Fruit fly (Drosophila melanogaster): Measurements from ENCODE around the gene ATPsynCF6.

ATPsynCF6 gene

DNA sequence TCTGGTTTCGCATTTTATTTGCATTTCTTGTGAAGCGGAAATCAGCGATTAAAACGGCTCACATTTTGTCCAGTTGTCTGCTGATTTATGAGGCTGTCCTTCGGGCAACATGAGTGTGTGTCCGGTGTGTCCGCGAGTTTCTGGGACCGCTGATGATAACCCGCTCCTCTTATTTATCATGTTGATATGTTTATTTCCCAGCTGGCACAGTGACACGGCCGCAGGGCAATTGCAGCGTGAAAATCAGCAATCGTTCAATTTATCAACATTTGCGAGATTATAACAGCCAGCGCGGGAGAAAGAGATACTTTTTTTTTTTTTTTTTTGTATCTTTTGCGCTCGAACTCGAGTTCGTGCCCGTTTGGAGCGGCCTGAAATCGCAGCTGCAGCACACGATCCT is 4.5 kb upstream of the ATPsynCF6 start:
- TF ChIP-seq kay (GFP tag; ENCODE audit: borderline replicate concordance), result no peak
- TF ChIP-seq toe (GFP tag; optimal IDR thresholded peaks at IDR 0.05), result no peak
- TF ChIP-seq CG33017 (tag; optimal IDR thresholded peaks at IDR 0.05), result no peak
- TF ChIP-seq CG11617 (GFP tag; optimal IDR thresholded peaks at IDR 0.05), result no peak
- no peak for TF ChIP-seq bab1 (GFP tag; optimal IDR thresholded peaks at IDR 0.05)
- TF ChIP-seq Crg-1 (GFP tag; optimal IDR thresholded peaks at IDR 0.05), result no peak
- no peak for TF ChIP-seq Clk (GFP tag; optimal IDR thresholded peaks at IDR 0.05)
- no peak for TF ChIP-seq pad (GFP tag; optimal IDR thresholded peaks at IDR 0.05)
- no peak for TF ChIP-seq CG7045 (GFP tag; optimal IDR thresholded peaks at IDR 0.05)
- no peak for TF ChIP-seq cic (GFP tag; optimal IDR thresholded peaks at IDR 0.05)

DNA sequence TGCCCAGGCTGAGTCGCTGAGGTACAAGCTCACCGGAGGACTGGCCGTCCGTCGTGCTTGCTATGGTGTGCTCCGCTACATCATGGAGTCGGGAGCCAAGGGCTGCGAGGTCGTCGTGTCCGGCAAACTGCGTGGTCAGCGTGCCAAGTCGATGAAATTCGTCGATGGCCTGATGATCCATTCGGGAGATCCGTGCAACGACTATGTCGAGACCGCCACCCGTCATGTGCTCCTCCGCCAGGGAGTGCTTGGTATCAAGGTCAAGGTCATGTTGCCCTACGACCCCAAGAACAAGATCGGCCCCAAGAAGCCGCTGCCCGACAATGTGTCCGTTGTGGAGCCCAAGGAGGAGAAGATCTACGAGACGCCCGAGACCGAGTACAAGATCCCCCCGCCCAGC is 3.6 kb upstream of the ATPsynCF6 start:
- TF ChIP-seq ovo (GFP tag; optimal IDR thresholded peaks at IDR 0.05) (no peak), cic (GFP tag; optimal IDR thresholded peaks at IDR 0.05) (no peak), CG1620 (GFP tag; optimal IDR thresholded peaks at IDR 0.05) (no peak), tj (GFP tag; optimal IDR thresholded peaks at IDR 0.05) (no peak), Hr96 (GFP tag; optimal IDR thresholded peaks at IDR 0.05) (no peak), CG7045 (GFP tag; optimal IDR thresholded peaks at IDR 0.05) (no peak), CG7101 (tag; optimal IDR thresholded peaks at IDR 0.05) (no peak), toe (GFP tag; optimal IDR thresholded peaks at IDR 0.05) (no peak), CG33017 (tag; optimal IDR thresholded peaks at IDR 0.05) (no peak), CG14711 (tag; optimal IDR thresholded peaks at IDR 0.05) (no peak), pad (GFP tag; optimal IDR thresholded peaks at IDR 0.05) (no peak), CG11617 (GFP tag; optimal IDR thresholded peaks at IDR 0.05) (no peak), Crg-1 (GFP tag; optimal IDR thresholded peaks at IDR 0.05) (no peak), CG12768 (GFP tag; optimal IDR thresholded peaks at IDR 0.05) (no peak), Clk (GFP tag; optimal IDR thresholded peaks at IDR 0.05) (no peak), kay (GFP tag; ENCODE audit: borderline replicate concordance) (no peak), bab1 (GFP tag; optimal IDR thresholded peaks at IDR 0.05) (no peak), Mnt (GFP tag; optimal IDR thresholded peaks at IDR 0.05) (no peak)

DNA sequence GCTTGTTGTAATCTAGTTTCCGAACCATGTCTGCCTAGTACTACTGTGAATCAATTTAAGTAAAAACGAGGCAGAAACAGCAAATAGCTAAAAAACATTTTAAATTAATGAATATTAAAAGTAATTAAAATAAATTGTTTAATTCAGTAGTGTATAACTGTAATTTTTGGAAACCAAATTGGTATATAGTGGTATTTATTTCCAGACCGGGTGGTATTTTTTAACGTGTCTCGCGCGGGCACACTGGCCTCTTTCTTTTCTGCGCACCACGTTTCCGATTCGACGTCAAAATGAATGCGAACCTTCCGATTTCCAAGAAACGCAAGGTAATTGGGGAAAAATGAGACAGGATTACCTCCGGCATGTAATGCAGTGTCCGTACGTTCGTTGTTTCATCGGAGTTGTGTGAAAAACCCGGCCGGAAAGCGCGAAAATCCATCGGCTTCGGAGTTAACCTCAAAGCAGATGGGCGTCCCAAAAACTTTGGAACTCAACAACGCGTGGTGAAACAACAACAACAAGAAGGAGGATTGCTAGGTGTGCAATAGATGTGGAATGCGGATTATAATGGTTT is 2.8 kb upstream of the ATPsynCF6 start, which contains the start of gene RpS3:
Gene RpS3 (plus strand): TSS at position 248 of the 574 bp plus-strand sequence.
- peak; percentile 72 for TF ChIP-seq CG12768 (GFP tag; optimal IDR thresholded peaks at IDR 0.05)
- TF ChIP-seq CG33017 (tag; optimal IDR thresholded peaks at IDR 0.05), result peak; percentile 6
- peak; percentile 46 for TF ChIP-seq CG7101 (tag; optimal IDR thresholded peaks at IDR 0.05)
- TF ChIP-seq Crg-1 (GFP tag; optimal IDR thresholded peaks at IDR 0.05), result peak; percentile 42
- TF ChIP-seq Hr96 (GFP tag; optimal IDR thresholded peaks at IDR 0.05), result peak; percentile 3
- peak; percentile 12 for TF ChIP-seq toe (GFP tag; optimal IDR thresholded peaks at IDR 0.05)
- TF ChIP-seq cnc (optimal IDR thresholded peaks at IDR 0.05), result no peak
- peak; percentile 5 for TF ChIP-seq tj (GFP tag; optimal IDR thresholded peaks at IDR 0.05)
- peak; percentile 94 for TF ChIP-seq Mnt (GFP tag; optimal IDR thresholded peaks at IDR 0.05)
- TF ChIP-seq CG11617 (GFP tag; optimal IDR thresholded peaks at IDR 0.05), result peak; percentile 32
- peak; percentile 58 for TF ChIP-seq bab1 (GFP tag; optimal IDR thresholded peaks at IDR 0.05)
- no peak for TF ChIP-seq Clk (GFP tag; optimal IDR thresholded peaks at IDR 0.05)
- peak; percentile 32 for TF ChIP-seq CG14711 (tag; optimal IDR thresholded peaks at IDR 0.05)
- no peak for TF ChIP-seq CG1620 (GFP tag; optimal IDR thresholded peaks at IDR 0.05)

DNA sequence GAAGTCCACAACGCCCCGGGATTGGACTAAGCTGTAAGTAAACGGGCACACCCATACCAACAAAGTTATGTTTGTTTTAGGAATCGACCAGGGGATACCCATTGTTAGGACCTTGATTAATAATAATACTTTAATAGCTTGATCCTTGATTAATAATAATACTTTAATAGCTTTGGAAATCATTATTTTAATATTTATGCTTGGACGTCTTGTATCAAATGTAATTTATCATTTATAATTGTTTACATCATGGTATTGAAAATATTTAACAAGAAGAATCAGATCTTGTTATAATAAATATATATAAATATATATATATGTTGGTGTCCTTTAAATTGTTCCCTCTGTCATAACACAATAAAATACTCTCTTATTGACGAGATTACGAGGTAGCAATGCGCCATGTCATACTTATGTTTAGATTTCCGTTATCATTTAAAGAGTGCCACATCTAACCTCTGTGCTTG is 1.1 kb upstream of the ATPsynCF6 start:
- TF ChIP-seq CG11617 (GFP tag; optimal IDR thresholded peaks at IDR 0.05) (peak; percentile 65), CG12768 (GFP tag; optimal IDR thresholded peaks at IDR 0.05) (peak; percentile 40), CG33017 (tag; optimal IDR thresholded peaks at IDR 0.05) (peak; percentile 81), Hr96 (GFP tag; optimal IDR thresholded peaks at IDR 0.05) (no peak), CG7101 (tag; optimal IDR thresholded peaks at IDR 0.05) (peak; percentile 76), CG14711 (tag; optimal IDR thresholded peaks at IDR 0.05) (peak; percentile 78), pad (GFP tag; optimal IDR thresholded peaks at IDR 0.05) (no peak), toe (GFP tag; optimal IDR thresholded peaks at IDR 0.05) (no peak), CG7045 (GFP tag; optimal IDR thresholded peaks at IDR 0.05) (peak; percentile 63), kay (GFP tag; ENCODE audit: borderline replicate concordance) (no peak), Crg-1 (GFP tag; optimal IDR thresholded peaks at IDR 0.05) (no peak)

DNA sequence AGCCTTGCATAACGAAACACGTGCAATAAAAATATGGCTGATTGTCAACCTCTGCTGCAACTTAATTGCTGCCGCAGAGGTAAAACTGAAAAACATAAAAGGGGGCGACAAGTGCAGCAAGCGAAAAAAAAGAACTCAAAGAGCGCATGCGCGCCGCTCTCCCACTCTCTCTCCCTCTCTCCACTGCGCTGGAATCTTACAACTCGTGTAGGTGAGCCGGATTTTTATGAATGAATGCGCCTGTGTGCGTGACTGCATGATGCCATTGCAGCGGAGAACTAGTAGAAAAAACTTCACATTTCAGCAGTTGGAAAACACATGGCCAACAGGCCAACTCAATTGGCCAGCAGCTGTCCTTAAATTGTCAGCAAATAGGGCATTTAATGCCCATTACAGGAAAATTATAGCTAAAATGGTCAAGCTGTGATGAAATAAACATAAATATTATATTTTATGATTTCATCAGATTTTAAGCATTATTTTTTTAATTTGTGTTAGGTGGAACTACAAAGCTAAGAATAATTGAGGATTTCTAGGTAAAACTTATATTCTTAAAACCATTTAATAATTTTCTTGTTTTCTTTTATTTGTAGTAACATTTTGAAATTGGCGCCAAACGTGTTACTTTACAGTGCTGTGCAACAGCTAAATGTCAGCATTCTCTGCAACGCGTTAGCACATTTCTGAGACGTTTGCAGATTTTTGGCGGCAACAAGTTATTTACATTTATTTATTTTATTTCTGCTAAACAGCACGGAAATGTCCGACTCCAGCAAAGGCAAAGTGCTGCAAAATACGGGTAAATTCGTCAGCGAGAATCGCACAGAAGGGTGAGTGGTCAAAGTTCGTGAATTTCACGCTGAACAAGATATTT is 8.2 kb downstream of the ATPsynCF6 start, which contains the start of gene PolE1:
Gene PolE1 (plus strand): TSS at position 697 of the 874 bp plus-strand sequence.
- no peak for TF ChIP-seq CG11617 (GFP tag; optimal IDR thresholded peaks at IDR 0.05)
- peak; percentile 22 for TF ChIP-seq CG33017 (tag; optimal IDR thresholded peaks at IDR 0.05)
- peak; percentile 30 for TF ChIP-seq pad (GFP tag; optimal IDR thresholded peaks at IDR 0.05)
- no peak for TF ChIP-seq cic (GFP tag; optimal IDR thresholded peaks at IDR 0.05)
- TF ChIP-seq CG7045 (GFP tag; optimal IDR thresholded peaks at IDR 0.05), result no peak
- no peak for TF ChIP-seq ovo (GFP tag; optimal IDR thresholded peaks at IDR 0.05)
- no peak for TF ChIP-seq kay (GFP tag; ENCODE audit: borderline replicate concordance)
- peak; percentile 30 for TF ChIP-seq Mnt (GFP tag; optimal IDR thresholded peaks at IDR 0.05)
- TF ChIP-seq CG5204 (GFP tag; optimal IDR thresholded peaks at IDR 0.05), result peak; percentile 20
- TF ChIP-seq CG12768 (GFP tag; optimal IDR thresholded peaks at IDR 0.05), result no peak
- peak; percentile 44 for TF ChIP-seq CG1620 (GFP tag; optimal IDR thresholded peaks at IDR 0.05)
- TF ChIP-seq CG7101 (tag; optimal IDR thresholded peaks at IDR 0.05), result peak; percentile 44
- TF ChIP-seq Crg-1 (GFP tag; optimal IDR thresholded peaks at IDR 0.05), result peak; percentile 49
- TF ChIP-seq toe (GFP tag; optimal IDR thresholded peaks at IDR 0.05), result peak; percentile 22

All from whole organism, adult.